Fruit fly (Drosophila melanogaster) whole organism, embryonic: ENCODE results near the gene CG32281.

Experiments
- BtbVII ChIP-seq: fragments of 200-800 bp; sonication (Bioruptor generic); optimal IDR thresholded peaks from 3 replicates; lab custom pipeline; 2017; ENCODE audit warnings: missing biosample characterization, mild to moderate bottlenecking, missing genetic modification characterization
- CG10321 ChIP-seq: fragments of 200-800 bp; sonication (Bioruptor generic); IDR thresholded peaks from 2 replicates; pipeline ENCODE4 v1.3.6; 2022; ENCODE audit warnings: missing biosample characterization, missing genetic modification characterization
- CG10431 ChIP-seq: fragments of 200-800 bp; sonication (Bioruptor generic); optimal IDR thresholded peaks from 3 replicates; lab custom pipeline; 2018; ENCODE audit warnings: missing biosample characterization, mild to moderate bottlenecking, missing genetic modification characterization
- CG10543 ChIP-seq: fragments of 200-800 bp; sonication (Bioruptor generic); optimal IDR thresholded peaks from 3 replicates; lab custom pipeline; 2017; ENCODE audit warnings: missing biosample characterization, mild to moderate bottlenecking, missing genetic modification characterization, moderate library complexity
- CG11696 ChIP-seq: fragments of 200-800 bp; sonication (Bioruptor generic); IDR thresholded peaks from 2 replicates; pipeline ENCODE4 v1.3.6; 2022; ENCODE audit warnings: missing biosample characterization, missing genetic modification characterization
- CG15011 ChIP-seq: fragments of 200-800 bp; sonication (Bioruptor generic); optimal IDR thresholded peaks from 3 replicates; lab custom pipeline; 2018; ENCODE audit warnings: missing biosample characterization, mild to moderate bottlenecking, missing genetic modification characterization
- CG1647 ChIP-seq: fragments of 200-800 bp; sonication (Bioruptor generic); optimal IDR thresholded peaks from 3 replicates; lab custom pipeline; 2016; ENCODE audit warnings: missing biosample characterization, missing genetic modification characterization
- CG16779 ChIP-seq: fragments of 200-800 bp; sonication (Bioruptor generic); IDR thresholded peaks from 2 replicates; pipeline ENCODE4 v1.3.6; 2022; ENCODE audit warnings: missing biosample characterization, missing genetic modification characterization
- CG17612 ChIP-seq: fragments of 200-800 bp; sonication (Bioruptor generic); IDR thresholded peaks from 2 replicates; pipeline ENCODE4 v1.3.6; 2022; ENCODE audit warnings: missing biosample characterization, missing genetic modification characterization
- CG18619 ChIP-seq: fragments of 200-800 bp; sonication (Bioruptor generic); optimal IDR thresholded peaks from 3 replicates; lab custom pipeline; 2017; ENCODE audit warnings: missing biosample characterization, mild to moderate bottlenecking, missing genetic modification characterization
- CG2129 ChIP-seq: fragments of 200-800 bp; sonication (Bioruptor generic); IDR thresholded peaks from 2 replicates; pipeline ENCODE4 v1.3.6; 2022; ENCODE audit warnings: missing biosample characterization, missing genetic modification characterization; ENCODE audit not compliant: partially characterized antibody
- CG2678 ChIP-seq: fragments of 200-800 bp; sonication (Bioruptor generic); optimal IDR thresholded peaks from 3 replicates; lab custom pipeline; 2019; ENCODE audit warnings: missing biosample characterization, mild to moderate bottlenecking, missing genetic modification characterization, moderate library complexity
- CG30020 ChIP-seq: fragments of 200-800 bp; optimal IDR thresholded peaks from 2 replicates; lab custom pipeline; 2019; ENCODE audit warnings: missing biosample characterization, mild to moderate bottlenecking, missing genetic modification characterization, moderate library complexity
- CG31388 ChIP-seq: fragments of 200-800 bp; sonication (Bioruptor generic); optimal IDR thresholded peaks from 2 replicates; lab custom pipeline; 2016; ENCODE audit warnings: missing biosample characterization, missing genetic modification characterization
- CG32767 ChIP-seq: fragments of 200-800 bp; sonication (Bioruptor generic); IDR thresholded peaks from 2 replicates; pipeline ENCODE4 v1.3.6; 2022; ENCODE audit warnings: missing biosample characterization, missing genetic modification characterization
- CG33213 ChIP-seq: fragments of 200-800 bp; sonication (Bioruptor generic); optimal IDR thresholded peaks from 3 replicates; lab custom pipeline; 2016; ENCODE audit warnings: missing biosample characterization, missing genetic modification characterization
- CG4707 ChIP-seq: fragments of 200-800 bp; sonication (Bioruptor generic); optimal IDR thresholded peaks from 2 replicates; lab custom pipeline; 2018; ENCODE audit warnings: missing biosample characterization, mild to moderate bottlenecking, missing genetic modification characterization, moderate library complexity
- CG7372 ChIP-seq: fragments of 200-800 bp; sonication (Bioruptor generic); IDR thresholded peaks from 2 replicates; pipeline ENCODE4 v1.3.6; 2022; ENCODE audit warnings: missing biosample characterization, missing genetic modification characterization
- CG7839 ChIP-seq: fragments of 200-800 bp; sonication (Bioruptor generic); optimal IDR thresholded peaks from 3 replicates; lab custom pipeline; 2018; ENCODE audit warnings: missing biosample characterization, mild to moderate bottlenecking, missing genetic modification characterization, moderate library complexity
- CG7987 ChIP-seq: fragments of 200-800 bp; sonication (Bioruptor generic); optimal IDR thresholded peaks from 2 replicates; lab custom pipeline; 2018; ENCODE audit warnings: missing biosample characterization, mild to moderate bottlenecking, missing genetic modification characterization, moderate library complexity
- CG8290 ChIP-seq, 3 experiments: fragments of 200-800 bp; sonication (Bioruptor generic); optimal IDR thresholded peaks; 2 replicates each; lab custom pipeline; 2016 to 2019; ENCODE audit warnings: missing biosample characterization in 3 of 3, missing genetic modification characterization in 3 of 3, mild to moderate bottlenecking in 2 of 3, moderate library complexity in 1 of 3
- D19B ChIP-seq: fragments of 200-800 bp; sonication (Bioruptor generic); optimal IDR thresholded peaks from 2 replicates; lab custom pipeline; 2017; ENCODE audit warnings: missing biosample characterization, mild to moderate bottlenecking, missing genetic modification characterization
- Dbx ChIP-seq: fragments of 200-800 bp; sonication (Bioruptor generic); IDR thresholded peaks from 3 replicates; pipeline ENCODE4 v1.3.6; 2022; ENCODE audit warnings: missing biosample characterization, missing genetic modification characterization
- HLH4C ChIP-seq: fragments of 200-800 bp; sonication (Bioruptor generic); IDR thresholded peaks from 3 replicates; pipeline ENCODE4 v1.3.6; 2022; ENCODE audit warnings: missing biosample characterization, missing genetic modification characterization; ENCODE audit not compliant: partially characterized antibody
- Lhr ChIP-seq: fragments of 200-800 bp; sonication (Bioruptor generic); optimal IDR thresholded peaks from 3 replicates; lab custom pipeline; 2017; ENCODE audit warnings: mild to moderate bottlenecking, missing biosample characterization, missing genetic modification reagents, missing genetic modification characterization
- Max ChIP-seq: fragments of 200-800 bp; sonication (Bioruptor generic); optimal IDR thresholded peaks from 2 replicates; lab custom pipeline; 2016; ENCODE audit warnings: missing biosample characterization, mild to moderate bottlenecking, missing genetic modification characterization
- Nf-YC ChIP-seq: fragments of 200-800 bp; optimal IDR thresholded peaks from 3 replicates; lab custom pipeline; 2019; ENCODE audit warnings: missing biosample characterization, mild to moderate bottlenecking, missing genetic modification characterization, moderate library complexity
- chm ChIP-seq: fragments of 200-800 bp; sonication (Bioruptor generic); IDR thresholded peaks from 2 replicates; pipeline ENCODE4 v1.3.6; 2022; ENCODE audit warnings: missing biosample characterization, missing genetic modification characterization
- ci ChIP-seq: fragments of 200-800 bp; sonication (Bioruptor generic); IDR thresholded peaks from 3 replicates; pipeline ENCODE4 v1.3.6; 2022; ENCODE audit warnings: missing biosample characterization, missing genetic modification characterization
- da ChIP-seq: fragments of 200-800 bp; sonication (Bioruptor generic); optimal IDR thresholded peaks from 2 replicates; lab custom pipeline; 2016; ENCODE audit warnings: missing biosample characterization, missing genetic modification characterization
- en ChIP-seq: fragments of 200-800 bp; sonication (Bioruptor generic); optimal IDR thresholded peaks from 2 replicates; lab custom pipeline; 2016; ENCODE audit warnings: missing biosample characterization, missing genetic modification characterization
- gce ChIP-seq: fragments of 200-800 bp; sonication (Bioruptor generic); IDR thresholded peaks from 3 replicates; pipeline ENCODE4 v1.3.6; 2022; ENCODE audit warnings: missing biosample characterization, missing genetic modification characterization
- gem ChIP-seq: fragments of 200-800 bp; sonication (Bioruptor generic); optimal IDR thresholded peaks from 2 replicates; lab custom pipeline; 2019; ENCODE audit warnings: missing biosample characterization, mild to moderate bottlenecking, missing genetic modification characterization, moderate library complexity
- gfzf ChIP-seq: fragments of 200-800 bp; sonication (Bioruptor generic); optimal IDR thresholded peaks from 2 replicates; lab custom pipeline; 2016; ENCODE audit warnings: missing biosample characterization, mild to moderate bottlenecking, missing genetic modification characterization, moderate library complexity
- kay ChIP-seq: fragments of 200-800 bp; sonication (Bioruptor generic); optimal IDR thresholded peaks from 2 replicates; lab custom pipeline; 2016; ENCODE audit warnings: missing biosample characterization, missing genetic modification characterization
- lbe ChIP-seq: fragments of 200-800 bp; sonication (Bioruptor generic); optimal IDR thresholded peaks from 2 replicates; lab custom pipeline; 2016; ENCODE audit warnings: missing biosample characterization, mild to moderate bottlenecking, missing genetic modification characterization
- mirr ChIP-seq: fragments of 200-800 bp; sonication (Bioruptor generic); optimal IDR thresholded peaks from 3 replicates; lab custom pipeline; 2018; ENCODE audit warnings: missing biosample characterization, mild to moderate bottlenecking, missing genetic modification characterization
- nmo ChIP-seq: fragments of 200-800 bp; sonication (Bioruptor generic); optimal IDR thresholded peaks from 2 replicates; lab custom pipeline; 2018; ENCODE audit warnings: missing biosample characterization, mild to moderate bottlenecking, missing genetic modification characterization, moderate library complexity
- onecut ChIP-seq: fragments of 200-800 bp; sonication (Bioruptor generic); IDR thresholded peaks from 2 replicates; pipeline ENCODE4 v1.3.6; 2022; ENCODE audit warnings: missing biosample characterization, missing genetic modification characterization
- pnt ChIP-seq: fragments of 200-800 bp; sonication (Bioruptor generic); optimal IDR thresholded peaks from 3 replicates; lab custom pipeline; 2016; ENCODE audit warnings: missing biosample characterization, missing genetic modification characterization
- row ChIP-seq: fragments of 200-800 bp; sonication (Bioruptor generic); IDR thresholded peaks from 3 replicates; pipeline ENCODE4 v1.3.6; 2022; ENCODE audit warnings: missing biosample characterization, missing genetic modification characterization
- run ChIP-seq: fragments of 200-800 bp; sonication (Bioruptor generic); optimal IDR thresholded peaks from 3 replicates; lab custom pipeline; 2018; ENCODE audit warnings: missing biosample characterization, mild to moderate bottlenecking, missing genetic modification characterization
- sd ChIP-seq: fragments of 200-800 bp; sonication (Bioruptor generic); optimal IDR thresholded peaks from 3 replicates; lab custom pipeline; 2018; ENCODE audit warnings: missing biosample characterization, mild to moderate bottlenecking, missing genetic modification characterization, moderate library complexity
- sisA ChIP-seq: fragments of 200-800 bp; sonication (Bioruptor generic); IDR thresholded peaks from 2 replicates; pipeline ENCODE4 v1.3.6; 2022; ENCODE audit warnings: missing biosample characterization, missing genetic modification characterization
- sob ChIP-seq: fragments of 200-800 bp; sonication (Bioruptor generic); IDR thresholded peaks from 2 replicates; pipeline ENCODE4 v1.3.6; 2022; ENCODE audit warnings: missing biosample characterization, missing genetic modification characterization
- sqz ChIP-seq: fragments of 200-800 bp; sonication (Bioruptor generic); optimal IDR thresholded peaks from 3 replicates; lab custom pipeline; 2018; ENCODE audit warnings: missing biosample characterization, mild to moderate bottlenecking, missing genetic modification characterization
- tap ChIP-seq: fragments of 200-800 bp; optimal IDR thresholded peaks from 3 replicates; lab custom pipeline; 2019; ENCODE audit warnings: missing biosample characterization, mild to moderate bottlenecking, missing genetic modification characterization, moderate library complexity
- tgo ChIP-seq: fragments of 200-800 bp; sonication (Bioruptor generic); IDR thresholded peaks from 3 replicates; pipeline ENCODE4 v1.3.6; 2022; ENCODE audit warnings: missing biosample characterization, missing genetic modification characterization
- tx ChIP-seq: fragments of 200-800 bp; sonication (Bioruptor generic); optimal IDR thresholded peaks from 2 replicates; lab custom pipeline; 2016; ENCODE audit warnings: missing biosample characterization, missing genetic modification characterization
- zen2 ChIP-seq: fragments of 200-800 bp; sonication (Bioruptor generic); IDR thresholded peaks from 3 replicates; pipeline ENCODE4 v1.3.6; 2022; ENCODE audit warnings: missing biosample characterization, missing genetic modification characterization; ENCODE audit not compliant: partially characterized antibody

The CG32281 gene

dm6 chr3L:3178530-3179096 is 9.4 kb downstream of the CG32281 start, which contains the start of the genes MnM and Girdin (continued):
- TF ChIP-seq CG10431 (GFP tag; lab: Kevin White, UChicago) (no peak), sqz (GFP tag; lab: Kevin White, UChicago) (no peak), CG1647 (peak; percentile 23), run (no peak), CG2678 (tag; lab: Kevin White, UChicago) (no peak), CG4707 (GFP tag; lab: Kevin White, UChicago) (no peak), CG7839 (no peak), nmo (GFP tag; lab: Kevin White, UChicago) (peak; percentile 87), sob (GFP tag; lab: Robert Waterston, UW) (peak; percentile 62), CG33213 (GFP tag; lab: Kevin White, UChicago) (peak; percentile 64), CG2129 (GFP tag; lab: Robert Waterston, UW) (peak; percentile 41), CG8290 (GFP tag; optimal IDR thresholded peaks at IDR 0.05; lab: Kevin White, UChicago) (peak; percentile 41), CG8290 (tag; optimal IDR thresholded peaks at IDR 0.05; lab: Kevin White, UChicago) (peak in 1 of 2 experiments; percentile 25), CG30020 (peak; percentile 73), tgo (GFP tag; lab: Robert Waterston, UW) (peak; percentile 21; the same call in 1 of the 3 replicates), CG7987 (GFP tag; lab: Kevin White, UChicago) (no peak), tx (GFP tag; lab: Kevin White, UChicago) (peak; percentile 74), chm (GFP tag; lab: Robert Waterston, UW) (no peak), gfzf (GFP tag; lab: Kevin White, UChicago) (peak; percentile 34), D19B (no peak), kay (GFP tag; lab: Kevin White, UChicago) (peak; percentile 44), BtbVII (no peak), CG7372 (GFP tag; lab: Robert Waterston, UW) (0 out of 2 replicates have a peak, but pooled peaks have one; percentile 11), gem (no peak), CG17612 (no peak), Max (GFP tag; lab: Kevin White, UChicago) (peak; percentile 43), en (no peak), CG10321 (no peak), CG32767 (no peak), lbe (no peak), da (GFP tag; lab: Kevin White, UChicago) (peak; percentile 28), sd (tag; lab: Kevin White, UChicago) (peak; percentile 91), gce (no peak), Dbx (GFP tag; lab: Robert Waterston, UW) (peak; percentile 61), zen2 (GFP tag; lab: Robert Waterston, UW) (no peak; the same call in 2 of the 3 replicates), pnt (peak; percentile 70), CG15011 (GFP tag; lab: Kevin White, UChicago) (no peak), tap (tag; lab: Kevin White, UChicago) (no peak), Nf-YC (tag; lab: Kevin White, UChicago) (no peak), sisA (GFP tag; lab: Robert Waterston, UW) (peak; percentile 56), HLH4C (peak; percentile 88), CG11696 (no peak), mirr (GFP tag; lab: Kevin White, UChicago) (no peak), Lhr (peak; percentile 72), CG31388 (GFP tag; lab: Kevin White, UChicago) (peak; percentile 17), CG18619 (GFP tag; lab: Kevin White, UChicago) (peak; percentile 36), onecut (no peak), row (GFP tag; lab: Robert Waterston, UW) (peak; percentile 92), ci (peak; percentile 53; the same call in 1 of the 3 replicates), CG10543 (peak; percentile 64), CG16779 (GFP tag; lab: Robert Waterston, UW) (no peak)
